Worm (Caenorhabditis elegans) whole organism, L1 larva: ENCODE data around the gene srbc-37.

Source experiments
- Y116A8C.19 ChIP-seq: sonication (generic microtip); optimal IDR thresholded peaks from 2 replicates; lab custom pipeline; 2016; ENCODE audit warnings: missing compliant biosample characterization, missing genetic modification characterization, borderline replicate concordance
- mep-1 ChIP-seq: fragments of 150-350 bp; optimal IDR thresholded peaks from 2 replicates; lab custom pipeline; 2014; ENCODE audit warnings: missing biosample characterization, missing genetic modification characterization
- nhr-28 ChIP-seq: fragments of 150-350 bp; optimal IDR thresholded peaks from 2 replicates; lab custom pipeline; 2014; ENCODE audit warnings: missing biosample characterization, missing genetic modification characterization
- nhr-76 ChIP-seq: sonication (generic microtip); optimal IDR thresholded peaks from 2 replicates; lab custom pipeline; 2017; ENCODE audit warnings: missing biosample characterization, missing genetic modification characterization
- swsn-7 ChIP-seq: sonication (generic microtip); optimal IDR thresholded peaks from 2 replicates; lab custom pipeline; 2016; ENCODE audit warnings: missing genetic modification characterization, missing compliant biosample characterization
- unc-62 ChIP-seq: fragments of 150-350 bp; optimal IDR thresholded peaks from 2 replicates; lab custom pipeline; 2014; ENCODE audit warnings: missing biosample characterization, missing genetic modification reagents, missing genetic modification characterization

DNA sequence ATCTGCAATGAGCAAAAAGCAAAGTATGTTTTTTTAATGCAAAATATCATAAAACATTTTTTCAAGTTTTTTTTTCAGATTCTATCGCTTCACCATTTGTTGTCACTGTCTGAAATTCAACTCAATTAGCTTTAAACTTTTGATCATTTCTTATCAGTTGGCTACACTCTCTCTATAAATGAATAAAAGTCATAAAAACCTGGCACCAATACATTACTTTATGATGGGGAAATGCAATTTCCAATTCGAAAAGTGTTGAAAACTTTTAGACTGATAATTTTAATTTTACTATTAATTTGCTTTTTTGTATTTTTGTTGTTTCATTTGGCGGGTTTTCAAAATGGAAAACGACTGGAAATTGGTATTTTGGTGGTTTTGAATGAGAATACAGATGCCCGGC is 18.5 kb upstream of the srbc-37 start, which contains the start of gene F31F4.1:
- no peak for TF ChIP-seq nhr-76 (tag; lab: Kevin White, UChicago)
- no peak for TF ChIP-seq Y116A8C.19 (tag; lab: Kevin White, UChicago)
- no peak for TF ChIP-seq nhr-28
- TF ChIP-seq mep-1 (tag; lab: Kevin White, UChicago) = no peak
- TF ChIP-seq swsn-7 (tag; lab: Kevin White, UChicago) = no peak
- no peak for TF ChIP-seq unc-62 (GFP tag; lab: Kevin White, UChicago)
